Fruit fly (Drosophila melanogaster): ENCODE measurements around the gene CG17110.

Gene CG17110

dm6 chr3R:23127796-23128195 lies 36.3 kb downstream of the CG17110 start, which contains the start of gene CG31457 (continued):
- TF ChIP-seq CG1233 (GFP tag; optimal IDR thresholded peaks at IDR 0.05) (no peak), ap (GFP tag; IDR thresholded peaks at IDR 0.05) (no peak), gsb-n (tag; optimal IDR thresholded peaks at IDR 0.05) (no peak), CG8290 (GFP tag; optimal IDR thresholded peaks at IDR 0.05) (no peak), CG8290 (tag; optimal IDR thresholded peaks at IDR 0.05) (no peak), Bteb2 (GFP tag; optimal IDR thresholded peaks at IDR 0.05) (no peak), Trl (optimal IDR thresholded peaks at IDR 0.05) (no peak), Trl (GFP tag; optimal IDR thresholded peaks at IDR 0.05) (no peak), dati (GFP tag; IDR thresholded peaks at IDR 0.05) (no peak), CG7963 (GFP tag; IDR thresholded peaks at IDR 0.05; ENCODE audit: partially characterized antibody) (peak; percentile 56; the same call in 2 of the 3 replicates), Sry-δ (GFP tag; optimal IDR thresholded peaks at IDR 0.05) (peak; percentile 76), lilli (GFP tag; optimal IDR thresholded peaks at IDR 0.05) (peak; percentile 23), CG12236 (GFP tag; optimal IDR thresholded peaks at IDR 0.05) (no peak), NK7.1 (GFP tag; optimal IDR thresholded peaks at IDR 0.05) (no peak), Pdp1 (GFP tag; optimal IDR thresholded peaks at IDR 0.05) (peak in 1 of 2 experiments; percentile 21), Hey (tag; optimal IDR thresholded peaks at IDR 0.05) (no peak), CG11093 (GFP tag; IDR thresholded peaks at IDR 0.05) (no peak), her (GFP tag; optimal IDR thresholded peaks at IDR 0.05) (no peak), ems (GFP tag; optimal IDR thresholded peaks at IDR 0.05) (no peak), CG8388 (GFP tag; optimal IDR thresholded peaks at IDR 0.05) (no peak), CG13296 (GFP tag; optimal IDR thresholded peaks at IDR 0.05) (no peak), pros (GFP tag; optimal IDR thresholded peaks at IDR 0.05) (no peak), tin (GFP tag; optimal IDR thresholded peaks at IDR 0.05) (no peak), btn (GFP tag; optimal IDR thresholded peaks at IDR 0.05) (no peak), hkb (optimal IDR thresholded peaks at IDR 0.05) (no peak), hkb (GFP tag; IDR thresholded peaks at IDR 0.05) (no peak), CG1603 (tag; optimal IDR thresholded peaks at IDR 0.05) (peak; percentile 82), pb (GFP tag; optimal IDR thresholded peaks at IDR 0.05) (no peak), MESR4 (GFP tag; optimal IDR thresholded peaks at IDR 0.05) (peak; percentile 50), Elba2 (GFP tag; optimal IDR thresholded peaks at IDR 0.05) (peak; percentile 24), YL-1 (GFP tag; optimal IDR thresholded peaks at IDR 0.05) (peak; percentile 11), CG9727 (GFP tag; optimal IDR thresholded peaks at IDR 0.05) (no peak), CG2875 (GFP tag; optimal IDR thresholded peaks at IDR 0.05) (no peak), vfl (GFP tag; optimal IDR thresholded peaks at IDR 0.05) (no peak), Ravus (GFP tag; IDR thresholded peaks at IDR 0.05) (no peak), CG1792 (GFP tag; optimal IDR thresholded peaks at IDR 0.05) (no peak), CG18764 (GFP tag; optimal IDR thresholded peaks at IDR 0.05) (no peak), odd (GFP tag; optimal IDR thresholded peaks at IDR 0.05) (no peak), pzg (GFP tag; optimal IDR thresholded peaks at IDR 0.05) (peak; percentile 95), zen (tag; optimal IDR thresholded peaks at IDR 0.05) (no peak), CG12104 (GFP tag; optimal IDR thresholded peaks at IDR 0.05) (no peak), CG4854 (GFP tag; optimal IDR thresholded peaks at IDR 0.05) (no peak), CG11560 (tag; IDR thresholded peaks at IDR 0.05) (no peak), ATbp (GFP tag; optimal IDR thresholded peaks at IDR 0.05) (no peak), C15 (GFP tag; IDR thresholded peaks at IDR 0.05) (no peak), CG17829 (tag; optimal IDR thresholded peaks at IDR 0.05) (peak; percentile 31), CG1529 (GFP tag; optimal IDR thresholded peaks at IDR 0.05) (no peak), wdn (GFP tag; IDR thresholded peaks at IDR 0.05) (no peak), fd102C (GFP tag; optimal IDR thresholded peaks at IDR 0.05) (no peak), jumu (GFP tag; optimal IDR thresholded peaks at IDR 0.05) (no peak), pfk (GFP tag; optimal IDR thresholded peaks at IDR 0.05) (no peak), sob (GFP tag; IDR thresholded peaks at IDR 0.05) (no peak), GATAe (GFP tag; conservative IDR thresholded peaks at IDR 0.05) (no peak), CG2116 (GFP tag; optimal IDR thresholded peaks at IDR 0.05) (peak; percentile 64)

Measured in whole organism, embryonic.